Worm (Caenorhabditis elegans) whole organism, L1 larva: ENCODE measurements around the gene sec-61.G.

Experiments used
- ama-1 ChIP-seq: fragments of 150-350 bp; optimal IDR thresholded peaks from 2 replicates; lab custom pipeline; 2014
- ceh-63 ChIP-seq: fragments of 200-800 bp; sonication (Bioruptor generic); optimal IDR thresholded peaks from 2 replicates; lab custom pipeline; 2018; ENCODE audit warnings: mild to moderate bottlenecking, missing genetic modification characterization, missing compliant biosample characterization
- efl-1 ChIP-seq, 4 experiments: fragments of 150-350 bp; optimal IDR thresholded peaks in 3 of 4; peaks in 1 of 4; 1 replicate in 1 of 4; 2 replicates in 3 of 4; lab custom pipeline; 2014; ENCODE audit warnings: missing biosample characterization in 2 of 4, missing genetic modification characterization in 2 of 4, missing genetic modification reagents in 2 of 4
- elt-2 ChIP-seq: sonication (generic microtip); optimal IDR thresholded peaks from 2 replicates; lab custom pipeline; 2016; ENCODE audit warnings: missing genetic modification characterization, mild to moderate bottlenecking, inconsistent platforms, missing compliant biosample characterization, missing genetic modification reagents
- lin-35 ChIP-seq, 2 experiments: fragments of 150-350 bp; optimal IDR thresholded peaks; 2 replicates each; lab custom pipeline; 2014; ENCODE audit warnings: missing biosample characterization in 2 of 2, missing genetic modification characterization in 2 of 2, missing genetic modification reagents in 2 of 2
- lsy-2 ChIP-seq, 2 experiments: fragments of 150-350 bp; optimal IDR thresholded peaks; 2 replicates each; lab custom pipeline; 2014; ENCODE audit warnings: missing biosample characterization in 2 of 2, missing genetic modification characterization in 2 of 2
- nhr-11 ChIP-seq: fragments of 150-350 bp; optimal IDR thresholded peaks from 2 replicates; lab custom pipeline; 2014; ENCODE audit warnings: missing biosample characterization, missing genetic modification characterization
- nhr-237 ChIP-seq: fragments of 150-350 bp; optimal IDR thresholded peaks from 2 replicates; lab custom pipeline; 2014; ENCODE audit warnings: missing biosample characterization, missing genetic modification characterization
- nhr-85 ChIP-seq: sonication (generic microtip); peaks from one replicate; lab custom pipeline; 2016; ENCODE audit warnings: missing genetic modification characterization, inconsistent platforms, missing compliant biosample characterization
- snpc-4 ChIP-seq: fragments of 150-350 bp; optimal IDR thresholded peaks from 2 replicates; lab custom pipeline; 2014; ENCODE audit warnings: missing biosample characterization, missing genetic modification characterization
- snu-23 ChIP-seq: sonication (generic microtip); optimal IDR thresholded peaks from 2 replicates; lab custom pipeline; 2016; ENCODE audit warnings: missing genetic modification characterization, missing compliant biosample characterization
- unc-130 ChIP-seq: fragments of 150-350 bp; optimal IDR thresholded peaks from 2 replicates; lab custom pipeline; 2017; ENCODE audit warnings: missing biosample characterization, missing genetic modification characterization, inconsistent platforms

- TF ChIP-seq elt-2 (tag; lab: Kevin White, UChicago), result no peak
- no peak for TF ChIP-seq snpc-4 (tag; lab: Kevin White, UChicago)
- TF ChIP-seq efl-1 (optimal IDR thresholded peaks at IDR 0.05; lab: Kevin White, UChicago), result no peak
- TF ChIP-seq efl-1 (GFP tag; optimal IDR thresholded peaks at IDR 0.05 in 1 of 2; lab: Kevin White, UChicago), result peak in 1 of 2 experiments; percentile 12
- TF ChIP-seq lsy-2 (tag; optimal IDR thresholded peaks at IDR 0.05; lab: Kevin White, UChicago), result no peak
- peak; percentile 88 for TF ChIP-seq nhr-85 (tag; lab: Kevin White, UChicago)
- TF ChIP-seq nhr-11, result no peak
- peak; percentile 13 for TF ChIP-seq snu-23 (GFP tag; lab: Kevin White, UChicago)
- no peak for TF ChIP-seq ama-1 (lab: Kevin White, UChicago)
- TF ChIP-seq nhr-237 (tag; lab: Kevin White, UChicago), result no peak
- no peak for TF ChIP-seq unc-130
- no peak for TF ChIP-seq lin-35 (GFP tag; optimal IDR thresholded peaks at IDR 0.05; lab: Kevin White, UChicago)
- TF ChIP-seq ceh-63 (GFP tag; lab: Kevin White, UChicago), result no peak
Observed at ce11 chrV:10860526-10861037, 36.4 kb downstream of the sec-61.G start.
